Fruit fly (Drosophila melanogaster): ENCODE results near the gene Mur11Da.

Gene Mur11Da

dm6 chrX:12957412-12957895, 10.2 kb upstream of the Mur11Da start, which contains the start of gene hec (continued):
- TF ChIP-seq ranshi (GFP tag; IDR thresholded peaks at IDR 0.05) (peak; percentile 27; the same call in 1 of the 2 replicates), CG15696 (tag; optimal IDR thresholded peaks at IDR 0.05) (no peak), jumu (GFP tag; optimal IDR thresholded peaks at IDR 0.05) (no peak), Sox102F (GFP tag; optimal IDR thresholded peaks at IDR 0.05) (peak; percentile 39), bigmax (GFP tag; optimal IDR thresholded peaks at IDR 0.05) (no peak), Six4 (GFP tag; optimal IDR thresholded peaks at IDR 0.05) (no peak), CG7556 (GFP tag; optimal IDR thresholded peaks at IDR 0.05) (peak; percentile 7), crp (GFP tag; optimal IDR thresholded peaks at IDR 0.05) (no peak), eyg (GFP tag; optimal IDR thresholded peaks at IDR 0.05) (no peak), ewg (GFP tag; optimal IDR thresholded peaks at IDR 0.05) (no peak), pum (GFP tag; optimal IDR thresholded peaks at IDR 0.05) (no peak), CG10431 (GFP tag; optimal IDR thresholded peaks at IDR 0.05) (no peak), CG3281 (GFP tag; optimal IDR thresholded peaks at IDR 0.05) (peak; percentile 16), CG13296 (GFP tag; optimal IDR thresholded peaks at IDR 0.05) (peak; percentile 12), dysf (GFP tag; IDR thresholded peaks at IDR 0.05) (peak; percentile 52; the same call in 2 of the 3 replicates), CG33213 (GFP tag; optimal IDR thresholded peaks at IDR 0.05) (no peak), btn (GFP tag; optimal IDR thresholded peaks at IDR 0.05) (no peak), tgo (GFP tag; IDR thresholded peaks at IDR 0.05) (peak; percentile 25; the same call in 2 of the 3 replicates), Meics (GFP tag; optimal IDR thresholded peaks at IDR 0.05) (peak; percentile 36), al (GFP tag; IDR thresholded peaks at IDR 0.05) (no peak), yki (optimal IDR thresholded peaks at IDR 0.05) (no peak), cas (GFP tag; IDR thresholded peaks at IDR 0.05) (no peak), CG31441 (GFP tag; IDR thresholded peaks at IDR 0.05) (peak; percentile 29; the same call in 1 of the 2 replicates), Ets65A (GFP tag) (peak; percentile 39), HmgD (GFP tag; optimal IDR thresholded peaks at IDR 0.05) (no peak), ken (GFP tag; IDR thresholded peaks at IDR 0.05) (no peak), Abd-B (GFP tag; optimal IDR thresholded peaks at IDR 0.05) (peak; percentile 4), CG11723 (GFP tag; optimal IDR thresholded peaks at IDR 0.05) (no peak), CG32772 (GFP tag; IDR thresholded peaks at IDR 0.05) (no peak), prd (optimal IDR thresholded peaks at IDR 0.05) (no peak), prd (GFP tag; IDR thresholded peaks at IDR 0.05) (peak; percentile 35; the same call in 1 of the 3 replicates), CG14441 (GFP tag; IDR thresholded peaks at IDR 0.05) (no peak), CG10209 (GFP tag; optimal IDR thresholded peaks at IDR 0.05) (peak; percentile 9), CG14860 (GFP tag; IDR thresholded peaks at IDR 0.05; ENCODE audit: partially characterized antibody) (no peak), slbo (GFP tag; IDR thresholded peaks at IDR 0.05) (peak; percentile 50; the same call in 1 of the 2 replicates), CG9215 (GFP tag; IDR thresholded peaks at IDR 0.05) (0 out of 2 replicates have a peak, but pooled peaks have one; percentile 14), lola (GFP tag; optimal IDR thresholded peaks at IDR 0.05) (no peak), CG9876 (GFP tag; optimal IDR thresholded peaks at IDR 0.05) (no peak), CrebB (tag; optimal IDR thresholded peaks at IDR 0.05) (no peak)

dm6 chrX:12958920-12959319, 8.8 kb upstream of the Mur11Da start, which contains the start of gene CG32642:
Gene CG32642 (plus strand): TSS chrX:12959220.
- TF ChIP-seq lola (GFP tag; optimal IDR thresholded peaks at IDR 0.05): no peak
- TF ChIP-seq CG8478 (optimal IDR thresholded peaks at IDR 0.05): no peak
- TF ChIP-seq Max (GFP tag; optimal IDR thresholded peaks at IDR 0.05): no peak
- TF ChIP-seq gsb (GFP tag; IDR thresholded peaks at IDR 0.05): no peak
- TF ChIP-seq E2f1 (GFP tag; IDR thresholded peaks at IDR 0.05): no peak
- TF ChIP-seq CG8089 (GFP tag; optimal IDR thresholded peaks at IDR 0.05): no peak
- TF ChIP-seq vnd (GFP tag; IDR thresholded peaks at IDR 0.05; ENCODE audit: partially characterized antibody): no peak
- no peak for TF ChIP-seq ftz-f1 (GFP tag; optimal IDR thresholded peaks at IDR 0.05)
- TF ChIP-seq Six4 (GFP tag; optimal IDR thresholded peaks at IDR 0.05): no peak
- TF ChIP-seq yki (optimal IDR thresholded peaks at IDR 0.05): no peak
- TF ChIP-seq Trl (optimal IDR thresholded peaks at IDR 0.05): no peak
- TF ChIP-seq Trl (GFP tag; optimal IDR thresholded peaks at IDR 0.05): no peak
- no peak for TF ChIP-seq CG2129 (GFP tag; IDR thresholded peaks at IDR 0.05; ENCODE audit: partially characterized antibody)
- TF ChIP-seq odd (GFP tag; optimal IDR thresholded peaks at IDR 0.05): no peak
- TF ChIP-seq CG17361 (GFP tag; IDR thresholded peaks at IDR 0.05): no peak
- no peak for TF ChIP-seq CG17328 (GFP tag; IDR thresholded peaks at IDR 0.05)
- no peak for TF ChIP-seq D19B (GFP tag; optimal IDR thresholded peaks at IDR 0.05)
- TF ChIP-seq CG18011 (GFP tag; optimal IDR thresholded peaks at IDR 0.05): no peak
